Fruit fly (Drosophila melanogaster): ENCODE data around the gene Sps2.
A peak's percentile ranks its signal among the peaks of the same experiment; 100 is the strongest.

DNA sequence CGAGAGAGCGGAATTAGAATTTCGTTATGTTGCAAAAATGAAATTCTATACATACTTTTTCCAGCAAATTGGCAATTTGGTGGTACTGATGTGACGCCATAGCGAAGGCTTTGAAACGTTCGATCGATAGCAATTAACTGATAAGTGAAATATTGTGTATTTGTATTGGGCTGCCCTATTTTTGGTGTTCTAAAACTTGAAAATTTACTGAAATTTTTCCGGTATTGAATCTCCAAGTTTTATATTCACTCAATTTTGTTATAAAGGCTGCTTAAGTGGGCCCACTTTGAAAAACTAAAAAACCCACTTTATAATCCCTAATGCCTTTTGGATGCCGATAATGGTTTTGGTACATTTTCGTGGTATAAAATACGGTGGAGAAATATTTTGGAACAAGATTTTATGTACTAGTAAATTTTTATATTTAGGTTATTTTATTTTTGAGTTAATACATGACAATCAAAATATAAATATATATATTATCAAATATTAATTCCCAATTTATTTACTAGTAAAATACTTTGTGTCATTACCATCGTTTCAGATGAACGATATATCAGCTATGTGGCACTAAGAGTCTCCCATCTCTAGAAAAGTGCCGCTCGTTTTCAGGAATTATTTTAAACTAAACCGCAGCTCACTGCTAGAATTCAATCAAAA lies 20.1 kb downstream of the Sps2 start, which contains the start of the genes Cand1 and pim:
- TF ChIP-seq Abd-B (GFP tag; optimal IDR thresholded peaks at IDR 0.05) (no peak), tai (GFP tag; optimal IDR thresholded peaks at IDR 0.05) (no peak), CG32264 (GFP tag; optimal IDR thresholded peaks at IDR 0.05) (no peak), h (GFP tag; optimal IDR thresholded peaks at IDR 0.05) (no peak), woc (GFP tag; optimal IDR thresholded peaks at IDR 0.05) (peak; percentile 22)
